Fruit fly (Drosophila melanogaster): Measurements from ENCODE around the gene CG42780.

CG42780 gene

dm6 chrX:7332493-7332892 lies 502 bp upstream of the CG42780 start (continued):
- TF ChIP-seq HmgZ (tag; optimal IDR thresholded peaks at IDR 0.05) (peak; percentile 83), ash1 (GFP tag; optimal IDR thresholded peaks at IDR 0.05) (no peak), jumu (GFP tag; optimal IDR thresholded peaks at IDR 0.05) (peak; percentile 43), ranshi (GFP tag; IDR thresholded peaks at IDR 0.05) (peak; percentile 73), Hey (tag; optimal IDR thresholded peaks at IDR 0.05) (no peak), CG10979 (tag; optimal IDR thresholded peaks at IDR 0.05) (peak; percentile 16), Asciz (GFP tag; optimal IDR thresholded peaks at IDR 0.05) (no peak), CG16779 (GFP tag; IDR thresholded peaks at IDR 0.05) (0 out of 2 replicates have a peak, but pooled peaks have one; percentile 35), CG31224 (GFP tag; IDR thresholded peaks at IDR 0.05) (peak; percentile 61; the same call in 1 of the 2 replicates), CG14667 (GFP tag; IDR thresholded peaks at IDR 0.05) (0 out of 2 replicates have a peak, but pooled peaks have one; percentile 22), wor (GFP tag; IDR thresholded peaks at IDR 0.05) (no peak), CrebB (tag; optimal IDR thresholded peaks at IDR 0.05) (peak; percentile 13), ci (GFP tag; IDR thresholded peaks at IDR 0.05) (peak; percentile 59; the same call in 1 of the 3 replicates), Ravus (GFP tag; IDR thresholded peaks at IDR 0.05) (0 out of 2 replicates have a peak, but pooled peaks have one; percentile 14), unpg (GFP tag; optimal IDR thresholded peaks at IDR 0.05) (peak; percentile 71), ind (GFP tag; optimal IDR thresholded peaks at IDR 0.05) (peak; percentile 62), bab2 (GFP tag; optimal IDR thresholded peaks at IDR 0.05) (peak; percentile 73), Fer3 (tag; optimal IDR thresholded peaks at IDR 0.05) (peak; percentile 79), CG9727 (GFP tag; optimal IDR thresholded peaks at IDR 0.05) (peak; percentile 36), CG12769 (tag; optimal IDR thresholded peaks at IDR 0.05) (peak; percentile 84), CG1529 (GFP tag; optimal IDR thresholded peaks at IDR 0.05) (no peak), CG9609 (GFP tag; optimal IDR thresholded peaks at IDR 0.05) (peak; percentile 55), zf30C (GFP tag; optimal IDR thresholded peaks at IDR 0.05) (peak; percentile 54), CG32532 (GFP tag; IDR thresholded peaks at IDR 0.05) (peak; percentile 82), CG12104 (GFP tag; optimal IDR thresholded peaks at IDR 0.05) (peak; percentile 45), Rfx (GFP tag; IDR thresholded peaks at IDR 0.05) (peak; percentile 86), H2.0 (GFP tag; IDR thresholded peaks at IDR 0.05) (peak; percentile 62), CG18764 (GFP tag; optimal IDR thresholded peaks at IDR 0.05) (peak; percentile 11), ATbp (GFP tag; optimal IDR thresholded peaks at IDR 0.05) (peak; percentile 29), CG30403 (GFP tag; optimal IDR thresholded peaks at IDR 0.05) (peak; percentile 67), CG11504 (tag; optimal IDR thresholded peaks at IDR 0.05) (peak; percentile 60), CG10431 (GFP tag; optimal IDR thresholded peaks at IDR 0.05) (no peak), lmd (GFP tag; IDR thresholded peaks at IDR 0.05) (peak; percentile 62), CG12219 (GFP tag; optimal IDR thresholded peaks at IDR 0.05) (peak; percentile 53), zfh2 (GFP tag; optimal IDR thresholded peaks at IDR 0.05) (peak; percentile 43), vnd (GFP tag; IDR thresholded peaks at IDR 0.05; ENCODE audit: partially characterized antibody) (no peak), Scr (GFP tag; IDR thresholded peaks at IDR 0.05; ENCODE audit: partially characterized antibody) (no peak), oc (tag; optimal IDR thresholded peaks at IDR 0.05) (peak; percentile 21), caup (GFP tag; optimal IDR thresholded peaks at IDR 0.05; ENCODE audit: severe bottlenecking) (peak; percentile 76), CG2199 (GFP tag; IDR thresholded peaks at IDR 0.05) (no peak), CG42726 (GFP tag; IDR thresholded peaks at IDR 0.05; ENCODE audit: partially characterized antibody) (no peak), Deaf1 (tag; optimal IDR thresholded peaks at IDR 0.05) (peak; percentile 10), CG6813 (GFP tag; optimal IDR thresholded peaks at IDR 0.05) (peak; percentile 49), Hand (GFP tag; optimal IDR thresholded peaks at IDR 0.05) (peak; percentile 41), CG8388 (GFP tag; optimal IDR thresholded peaks at IDR 0.05) (peak; percentile 25), Dp (GFP tag; optimal IDR thresholded peaks at IDR 0.05) (no peak), CG15601 (tag; optimal IDR thresholded peaks at IDR 0.05) (no peak), CG11456 (GFP tag; IDR thresholded peaks at IDR 0.05) (peak; percentile 72; the same call in 1 of the 3 replicates), her (GFP tag; optimal IDR thresholded peaks at IDR 0.05) (peak; percentile 77)
